Worm (Caenorhabditis elegans): ENCODE measurements around the gene M03D4.3.

Gene M03D4.3

ce11 chrIV:6130437-6130836, 18.2 kb upstream of the M03D4.3 start:
- TF ChIP-seq egl-43 (GFP tag; IDR thresholded peaks at IDR 0.05) (no peak), vab-7 (GFP tag; IDR thresholded peaks at IDR 0.05) (no peak)

- no peak for TF ChIP-seq lir-3 (tag; optimal IDR thresholded peaks at IDR 0.05)
- no peak for TF ChIP-seq set-16 (GFP tag; IDR thresholded peaks at IDR 0.05)
- peak; percentile 78 for TF ChIP-seq aha-1 (tag)
- TF ChIP-seq egl-27 (tag; optimal IDR thresholded peaks at IDR 0.05), result no peak
- TF ChIP-seq ztf-7 (tag; optimal IDR thresholded peaks at IDR 0.05), result no peak
- no peak for TF ChIP-seq F37D6.2 (tag; optimal IDR thresholded peaks at IDR 0.05)
Measured at ce11 chrIV:6127252-6127930, 15.2 kb upstream of the M03D4.3 start, which contains the start of gene M03D4.4. M03D4.4 (minus strand) TSS chrIV:6127302.

- TF ChIP-seq ceh-44 (GFP tag; IDR thresholded peaks at IDR 0.05) (peak; percentile 78; the same call in 1 of the 2 replicates), tag-97 (GFP tag; IDR thresholded peaks at IDR 0.05) (no peak), nhr-77 (tag; optimal IDR thresholded peaks at IDR 0.05) (no peak), mxl-2 (GFP tag; conservative IDR thresholded peaks at IDR 0.05) (no peak), ZK337.2 (GFP tag; IDR thresholded peaks at IDR 0.05) (no peak), sdz-12 (GFP tag; optimal IDR thresholded peaks at IDR 0.05) (no peak), unc-62 (GFP tag; optimal IDR thresholded peaks at IDR 0.05 in 1 of 2) (peak in 1 of 2 experiments; percentile 89), unc-62 (tag; optimal IDR thresholded peaks at IDR 0.05) (no peak), lin-13 (GFP tag; optimal IDR thresholded peaks at IDR 0.05) (peak; percentile 88), ceh-32 (tag; optimal IDR thresholded peaks at IDR 0.05; ENCODE audit: poor library complexity) (no peak), fos-1 (tag; optimal IDR thresholded peaks at IDR 0.05) (no peak), nhr-237 (tag; optimal IDR thresholded peaks at IDR 0.05) (no peak), snpc-1.2 (GFP tag; IDR thresholded peaks at IDR 0.05) (peak; percentile 100), ceh-20 (GFP tag; IDR thresholded peaks at IDR 0.05) (no peak), dve-1 (tag; optimal IDR thresholded peaks at IDR 0.05; ENCODE audit: insufficient read depth) (peak; percentile 48), rbr-2 (tag; optimal IDR thresholded peaks at IDR 0.05) (peak; percentile 20), mep-1 (tag; optimal IDR thresholded peaks at IDR 0.05) (peak; percentile 68), Y48G9A.11 (GFP tag; IDR thresholded peaks at IDR 0.05) (peak; percentile 92), arid-1 (GFP tag; conservative IDR thresholded peaks at IDR 0.05) (peak; percentile 78), F26F4.8 (GFP tag; conservative IDR thresholded peaks at IDR 0.05) (no peak), lin-38 (GFP tag; IDR thresholded peaks at IDR 0.05) (peak; percentile 81), F37D6.2 (tag; optimal IDR thresholded peaks at IDR 0.05) (no peak), attf-4 (tag; optimal IDR thresholded peaks at IDR 0.05) (no peak), gei-8 (GFP tag; optimal IDR thresholded peaks at IDR 0.05) (no peak), pqm-1 (tag; optimal IDR thresholded peaks at IDR 0.05) (no peak), zag-1 (tag; optimal IDR thresholded peaks at IDR 0.05) (no peak), unc-130 (GFP tag; optimal IDR thresholded peaks at IDR 0.05) (peak; percentile 85), aly-2 (tag; optimal IDR thresholded peaks at IDR 0.05) (no peak), egl-27 (tag; optimal IDR thresholded peaks at IDR 0.05) (no peak), spr-1 (tag; optimal IDR thresholded peaks at IDR 0.05) (peak; percentile 53), fkh-10 (GFP tag; optimal IDR thresholded peaks at IDR 0.05) (no peak), D1046.2 (GFP tag; IDR thresholded peaks at IDR 0.05) (no peak), nhr-28 (tag; optimal IDR thresholded peaks at IDR 0.05) (no peak), lin-15B (tag; optimal IDR thresholded peaks at IDR 0.05) (no peak), saeg-2 (GFP tag; IDR thresholded peaks at IDR 0.05) (0 out of 2 replicates have a peak, but pooled peaks have one; percentile 24), mxl-3 (GFP tag; optimal IDR thresholded peaks at IDR 0.05) (no peak), nhr-48 (tag; optimal IDR thresholded peaks at IDR 0.05) (peak; percentile 19), F49E8.2 (tag; optimal IDR thresholded peaks at IDR 0.05; ENCODE audit: borderline replicate concordance) (peak; percentile 98), madf-5 (GFP tag; IDR thresholded peaks at IDR 0.05) (0 out of 4 replicates have a peak, but pooled peaks have one; percentile 50 to 53), tra-1 (GFP tag; IDR thresholded peaks at IDR 0.05) (no peak), dmd-8 (GFP tag; IDR thresholded peaks at IDR 0.05) (no peak)
Measured at ce11 chrIV:6117741-6118265, 5.6 kb upstream of the M03D4.3 start, which contains the start of gene zen-4. zen-4 (plus strand) TSS chrIV:6118215.

All from whole organism, L4 larva.